Fruit fly (Drosophila melanogaster) whole organism, embryonic: Measurements from ENCODE around the gene Unc50.

Experiments
- Abd-B ChIP-seq: fragments of 200-800 bp; sonication (Bioruptor generic); optimal IDR thresholded peaks from 2 replicates; lab custom pipeline; 2018; ENCODE audit warnings: missing biosample characterization, mild to moderate bottlenecking, missing genetic modification characterization, moderate library complexity
- Antp ChIP-seq: fragments of 200-800 bp; sonication (Bioruptor generic); optimal IDR thresholded peaks from 3 replicates; lab custom pipeline; 2016; ENCODE audit warnings: missing biosample characterization, missing genetic modification characterization
- Blimp-1 ChIP-seq: fragments of 200-800 bp; sonication (Bioruptor generic); optimal IDR thresholded peaks from 3 replicates; lab custom pipeline; 2018; ENCODE audit warnings: missing biosample characterization, missing genetic modification characterization, mild to moderate bottlenecking, moderate library complexity, missing genetic modification reagents
- BtbVII ChIP-seq: fragments of 200-800 bp; sonication (Bioruptor generic); optimal IDR thresholded peaks from 3 replicates; lab custom pipeline; 2017; ENCODE audit warnings: missing biosample characterization, mild to moderate bottlenecking, missing genetic modification characterization
- Bteb2 ChIP-seq: fragments of 200-800 bp; sonication (Bioruptor generic); optimal IDR thresholded peaks from 2 replicates; lab custom pipeline; 2016; ENCODE audit warnings: missing biosample characterization, missing genetic modification characterization
- CG10321 ChIP-seq: fragments of 200-800 bp; sonication (Bioruptor generic); IDR thresholded peaks from 2 replicates; pipeline ENCODE4 v1.3.6; 2022; ENCODE audit warnings: missing biosample characterization, missing genetic modification characterization
- CG13775 ChIP-seq: fragments of 200-800 bp; sonication (Bioruptor generic); optimal IDR thresholded peaks from 3 replicates; lab custom pipeline; 2017; ENCODE audit warnings: missing biosample characterization, mild to moderate bottlenecking, missing genetic modification characterization
- CG14667 ChIP-seq: fragments of 200-800 bp; sonication (Bioruptor generic); IDR thresholded peaks from 2 replicates; pipeline ENCODE4 v1.3.6; 2022; ENCODE audit warnings: missing biosample characterization, missing genetic modification characterization
- CG1603 ChIP-seq: fragments of 200-800 bp; sonication (Bioruptor generic); optimal IDR thresholded peaks from 2 replicates; lab custom pipeline; 2019; ENCODE audit warnings: missing biosample characterization, mild to moderate bottlenecking, missing genetic modification characterization, moderate library complexity
- CG16813 ChIP-seq: fragments of 200-800 bp; sonication (Bioruptor generic); IDR thresholded peaks from 3 replicates; pipeline ENCODE4 v1.3.6; 2022; ENCODE audit warnings: missing biosample characterization, missing genetic modification characterization; ENCODE audit not compliant: partially characterized antibody
- CG17328 ChIP-seq: fragments of 200-800 bp; sonication (Bioruptor generic); IDR thresholded peaks from 2 replicates; pipeline ENCODE4 v1.3.6; 2022; ENCODE audit warnings: missing biosample characterization, missing genetic modification characterization
- CG17829 ChIP-seq: fragments of 200-800 bp; optimal IDR thresholded peaks from 2 replicates; lab custom pipeline; 2019; ENCODE audit warnings: missing biosample characterization, mild to moderate bottlenecking, missing genetic modification characterization, moderate library complexity
- CG18764 ChIP-seq: fragments of 200-800 bp; sonication (Bioruptor generic); optimal IDR thresholded peaks from 3 replicates; lab custom pipeline; 2016; ENCODE audit warnings: missing biosample characterization, missing genetic modification characterization
- CG2678 ChIP-seq: fragments of 200-800 bp; sonication (Bioruptor generic); optimal IDR thresholded peaks from 3 replicates; lab custom pipeline; 2019; ENCODE audit warnings: missing biosample characterization, mild to moderate bottlenecking, missing genetic modification characterization, moderate library complexity
- CG30403 ChIP-seq: fragments of 200-800 bp; sonication (Bioruptor generic); optimal IDR thresholded peaks from 3 replicates; lab custom pipeline; 2016; ENCODE audit warnings: missing biosample characterization, missing genetic modification characterization
- CG31224 ChIP-seq: fragments of 200-800 bp; sonication (Bioruptor generic); IDR thresholded peaks from 2 replicates; pipeline ENCODE4 v1.3.6; 2022; ENCODE audit warnings: missing biosample characterization, missing genetic modification characterization
- CG4707 ChIP-seq: fragments of 200-800 bp; sonication (Bioruptor generic); optimal IDR thresholded peaks from 2 replicates; lab custom pipeline; 2018; ENCODE audit warnings: missing biosample characterization, mild to moderate bottlenecking, missing genetic modification characterization, moderate library complexity
- CG6765 ChIP-seq: fragments of 200-800 bp; sonication (Bioruptor generic); optimal IDR thresholded peaks from 3 replicates; lab custom pipeline; 2017; ENCODE audit warnings: missing biosample characterization, mild to moderate bottlenecking, missing genetic modification characterization
- CG7556 ChIP-seq: fragments of 200-800 bp; sonication (Bioruptor generic); optimal IDR thresholded peaks from 2 replicates; lab custom pipeline; 2017; ENCODE audit warnings: missing biosample characterization, mild to moderate bottlenecking, missing genetic modification characterization
- CG8281 ChIP-seq: fragments of 200-800 bp; sonication (Bioruptor generic); optimal IDR thresholded peaks from 2 replicates; lab custom pipeline; 2018; ENCODE audit warnings: missing biosample characterization, mild to moderate bottlenecking, missing genetic modification characterization, moderate library complexity
- CG9437 ChIP-seq: fragments of 200-800 bp; sonication (Bioruptor generic); optimal IDR thresholded peaks from 2 replicates; lab custom pipeline; 2018; ENCODE audit warnings: missing biosample characterization, mild to moderate bottlenecking, missing genetic modification characterization
- CG9609 ChIP-seq: fragments of 200-800 bp; sonication (Bioruptor generic); optimal IDR thresholded peaks from 3 replicates; lab custom pipeline; 2016; ENCODE audit warnings: missing biosample characterization, missing genetic modification characterization
- CG9797 ChIP-seq: fragments of 200-800 bp; sonication (Bioruptor generic); optimal IDR thresholded peaks from 3 replicates; lab custom pipeline; 2018; ENCODE audit warnings: missing biosample characterization, mild to moderate bottlenecking, missing genetic modification characterization
- CG9932 ChIP-seq: fragments of 200-800 bp; sonication (Bioruptor generic); IDR thresholded peaks from 2 replicates; pipeline ENCODE4 v1.3.6; 2022; ENCODE audit warnings: missing biosample characterization, missing genetic modification characterization
- Chrac-16 ChIP-seq: fragments of 200-800 bp; sonication (Bioruptor generic); optimal IDR thresholded peaks from 3 replicates; lab custom pipeline; 2016; ENCODE audit warnings: missing biosample characterization, missing genetic modification characterization
- HLH54F ChIP-seq: fragments of 200-800 bp; sonication (Bioruptor generic); optimal IDR thresholded peaks from 3 replicates; lab custom pipeline; 2016; ENCODE audit warnings: missing biosample characterization, missing genetic modification characterization
- Hey ChIP-seq: fragments of 200-800 bp; sonication (Bioruptor generic); optimal IDR thresholded peaks from 3 replicates; lab custom pipeline; 2018; ENCODE audit warnings: missing biosample characterization, mild to moderate bottlenecking, missing genetic modification characterization
- Lim3 ChIP-seq: fragments of 200-800 bp; sonication (Bioruptor generic); IDR thresholded peaks from 2 replicates; pipeline ENCODE4 v1.3.6; 2022; ENCODE audit warnings: missing biosample characterization, missing genetic modification characterization
- ash1 ChIP-seq: fragments of 200-800 bp; sonication (Bioruptor generic); optimal IDR thresholded peaks from 2 replicates; lab custom pipeline; 2018; ENCODE audit warnings: missing biosample characterization, mild to moderate bottlenecking, missing genetic modification characterization
- bab2 ChIP-seq: fragments of 200-800 bp; sonication (Bioruptor generic); optimal IDR thresholded peaks from 2 replicates; lab custom pipeline; 2016; ENCODE audit warnings: missing biosample characterization, missing genetic modification characterization
- bsh ChIP-seq, 2 experiments: fragments of 200-800 bp; sonication (Bioruptor generic); optimal IDR thresholded peaks; 2 replicates each; lab custom pipeline; 2017 to 2018; ENCODE audit warnings: mild to moderate bottlenecking in 2 of 2, missing biosample characterization in 2 of 2, missing genetic modification characterization in 2 of 2, moderate library complexity in 1 of 2
- crc ChIP-seq: fragments of 200-800 bp; sonication (Bioruptor generic); optimal IDR thresholded peaks from 2 replicates; lab custom pipeline; 2016; ENCODE audit warnings: missing biosample characterization, missing genetic modification characterization
- crol ChIP-seq: fragments of 200-800 bp; sonication (Bioruptor generic); IDR thresholded peaks from 2 replicates; pipeline ENCODE4 v1.3.6; 2022; ENCODE audit warnings: missing biosample characterization, missing genetic modification characterization
- eve ChIP-seq, 2 experiments: fragments of >200 bp; optimal IDR thresholded peaks; 2 replicates each; lab custom pipeline; 2017; ENCODE audit warnings: missing biosample characterization in 2 of 2, missing genetic modification characterization in 2 of 2
- eyg ChIP-seq: fragments of 200-800 bp; sonication (Bioruptor generic); optimal IDR thresholded peaks from 3 replicates; lab custom pipeline; 2016; ENCODE audit warnings: missing biosample characterization, missing genetic modification characterization
- ftz-f1 ChIP-seq: fragments of 200-800 bp; sonication (Bioruptor generic); optimal IDR thresholded peaks from 2 replicates; lab custom pipeline; 2016; ENCODE audit warnings: missing biosample characterization, missing genetic modification characterization
- gcm ChIP-seq: fragments of 200-800 bp; sonication (Bioruptor generic); optimal IDR thresholded peaks from 2 replicates; lab custom pipeline; 2019; ENCODE audit warnings: missing biosample characterization, mild to moderate bottlenecking, missing genetic modification characterization, moderate library complexity
- gt ChIP-seq: fragments of 200-800 bp; sonication (Bioruptor generic); IDR thresholded peaks from 2 replicates; pipeline ENCODE4 v1.3.6; 2022; ENCODE audit warnings: missing biosample characterization, missing genetic modification characterization
- h ChIP-seq: fragments of >200 bp; optimal IDR thresholded peaks from 2 replicates; lab custom pipeline; 2017
- hb ChIP-seq: fragments of 200-800 bp; sonication (Bioruptor generic); IDR thresholded peaks from 3 replicates; pipeline ENCODE4 v1.3.6; 2022; ENCODE audit warnings: missing biosample characterization, missing genetic modification characterization; ENCODE audit not compliant: partially characterized antibody
- hkb ChIP-seq, 2 experiments: fragments of 200-800 bp in 1 of 2; fragments of >200 bp in 1 of 2; sonication (Bioruptor generic) in 1 of 2; IDR thresholded peaks in 1 of 2; optimal IDR thresholded peaks in 1 of 2; 2 replicates each; pipeline versions ENCODE4 v1.3.6 to Lab custom; 2017 to 2022; ENCODE audit warnings: missing biosample characterization in 1 of 2, missing genetic modification characterization in 1 of 2
- lab ChIP-seq: fragments of 200-800 bp; sonication (Bioruptor generic); optimal IDR thresholded peaks from 3 replicates; lab custom pipeline; 2017; ENCODE audit warnings: missing biosample characterization, missing genetic modification characterization, mild to moderate bottlenecking, moderate library complexity, missing genetic modification reagents
- lilli ChIP-seq: fragments of 200-800 bp; sonication (Bioruptor generic); optimal IDR thresholded peaks from 3 replicates; lab custom pipeline; 2016; ENCODE audit warnings: missing biosample characterization, missing genetic modification characterization
- lola ChIP-seq, 3 experiments: fragments of >200 bp in 2 of 3; fragments of 200-800 bp in 1 of 3; sonication (Bioruptor generic) in 1 of 3; optimal IDR thresholded peaks; 2 replicates each; lab custom pipeline; 2017 to 2019; ENCODE audit warnings: missing biosample characterization in 3 of 3, missing genetic modification characterization in 3 of 3, mild to moderate bottlenecking in 1 of 3, moderate library complexity in 1 of 3
- nmo ChIP-seq: fragments of 200-800 bp; sonication (Bioruptor generic); optimal IDR thresholded peaks from 2 replicates; lab custom pipeline; 2018; ENCODE audit warnings: missing biosample characterization, mild to moderate bottlenecking, missing genetic modification characterization, moderate library complexity
- peb ChIP-seq: fragments of 200-800 bp; sonication (Bioruptor generic); IDR thresholded peaks from 2 replicates; pipeline ENCODE4 v1.3.6; 2022; ENCODE audit warnings: missing biosample characterization, missing genetic modification characterization
- slp2 ChIP-seq: fragments of 200-800 bp; sonication (Bioruptor generic); optimal IDR thresholded peaks from 2 replicates; lab custom pipeline; 2016; ENCODE audit warnings: missing biosample characterization, missing genetic modification characterization
- tup ChIP-seq: fragments of 200-800 bp; sonication (Bioruptor generic); optimal IDR thresholded peaks from 2 replicates; lab custom pipeline; 2016; ENCODE audit warnings: missing biosample characterization, mild to moderate bottlenecking, missing genetic modification characterization, moderate library complexity
- vfl ChIP-seq: fragments of 200-800 bp; sonication (Bioruptor generic); optimal IDR thresholded peaks from 2 replicates; lab custom pipeline; 2016; ENCODE audit warnings: missing biosample characterization, missing genetic modification characterization

Gene Unc50

dm6 chr3R:8659907-8660660 is 16.3 kb downstream of the Unc50 start (continued):
- TF ChIP-seq HLH54F (GFP tag; lab: Kevin White, UChicago) = peak; percentile 12
- peak; percentile 5 for TF ChIP-seq Chrac-16 (GFP tag; lab: Kevin White, UChicago)
- no peak for TF ChIP-seq lola (GFP tag; optimal IDR thresholded peaks at IDR 0.05; lab: Kevin White, UChicago)
- peak; percentile 78 for TF ChIP-seq CG9797 (GFP tag; lab: Kevin White, UChicago)
- TF ChIP-seq CG4707 = no peak
- peak; percentile 38 for TF ChIP-seq Bteb2 (GFP tag; lab: Kevin White, UChicago)
- peak; percentile 66 for TF ChIP-seq CG9932 (GFP tag; lab: Robert Waterston, UW)
- peak; percentile 83 for TF ChIP-seq lab (GFP tag; lab: Kevin White, UChicago)
- TF ChIP-seq BtbVII (GFP tag; lab: Kevin White, UChicago) = no peak
- TF ChIP-seq lilli (GFP tag; lab: Kevin White, UChicago) = peak; percentile 47
- TF ChIP-seq slp2 (GFP tag; lab: Kevin White, UChicago) = peak; percentile 0
- TF ChIP-seq CG13775 (GFP tag; lab: Kevin White, UChicago) = peak; percentile 7
- TF ChIP-seq eve (GFP tag; optimal IDR thresholded peaks at IDR 0.05; lab: Kevin White, UChicago) = no peak
- peak; percentile 18 for TF ChIP-seq CG30403 (GFP tag; lab: Kevin White, UChicago)
- TF ChIP-seq Abd-B (GFP tag; lab: Kevin White, UChicago) = peak; percentile 17
- no peak for TF ChIP-seq peb
- no peak for TF ChIP-seq CG8281
- TF ChIP-seq CG9437 (GFP tag; lab: Kevin White, UChicago) = peak; percentile 89
- peak; percentile 60 for TF ChIP-seq CG17328
- peak; percentile 21 for TF ChIP-seq gcm (GFP tag; lab: Kevin White, UChicago)
- no peak for TF ChIP-seq vfl (GFP tag; lab: Kevin White, UChicago)
- TF ChIP-seq ftz-f1 (GFP tag; lab: Kevin White, UChicago) = peak; percentile 74
- peak; percentile 48 for TF ChIP-seq CG6765 (GFP tag; lab: Kevin White, UChicago)
- TF ChIP-seq tup (GFP tag; lab: Kevin White, UChicago) = no peak
- peak; percentile 47 for TF ChIP-seq CG31224 (GFP tag; lab: Robert Waterston, UW)
- no peak for TF ChIP-seq gt (GFP tag; lab: Robert Waterston, UW)
- TF ChIP-seq nmo (GFP tag; lab: Kevin White, UChicago) = peak; percentile 64
- TF ChIP-seq eyg (GFP tag; lab: Kevin White, UChicago) = peak; percentile 25
- peak; percentile 86 for TF ChIP-seq Blimp-1 (GFP tag; lab: Kevin White, UChicago)
- peak in 1 of 2 experiments; percentile 26 for TF ChIP-seq bsh (GFP tag; optimal IDR thresholded peaks at IDR 0.05; lab: Kevin White, UChicago)
- TF ChIP-seq Hey = peak; percentile 69
- TF ChIP-seq CG2678 (tag; lab: Kevin White, UChicago) = peak; percentile 33
- TF ChIP-seq crol (GFP tag; lab: Robert Waterston, UW) = no peak
- TF ChIP-seq bab2 (GFP tag; lab: Kevin White, UChicago) = no peak
- peak; percentile 94 for TF ChIP-seq hb (GFP tag; lab: Robert Waterston, UW)
- no peak for TF ChIP-seq crc (GFP tag; lab: Kevin White, UChicago)
- TF ChIP-seq CG1603 (tag; lab: Kevin White, UChicago) = peak; percentile 94
- no peak for TF ChIP-seq Lim3 (GFP tag; lab: Robert Waterston, UW)
- TF ChIP-seq CG17829 (tag; lab: Kevin White, UChicago) = peak; percentile 80
- peak; percentile 51 for TF ChIP-seq CG9609 (GFP tag; lab: Kevin White, UChicago)
- peak; percentile 32 for TF ChIP-seq Antp
- TF ChIP-seq hkb (optimal IDR thresholded peaks at IDR 0.05; lab: Kevin White, UChicago) = peak; percentile 27
- peak; percentile 38; the same call in 1 of the 2 replicates for TF ChIP-seq hkb (GFP tag; IDR thresholded peaks at IDR 0.05; lab: Robert Waterston, UW)
- TF ChIP-seq CG18764 (GFP tag; lab: Kevin White, UChicago) = peak; percentile 16
- TF ChIP-seq CG10321 (GFP tag; lab: Robert Waterston, UW) = peak; percentile 42; the same call in 1 of the 2 replicates
- no peak for TF ChIP-seq h
- TF ChIP-seq CG14667 (GFP tag; lab: Robert Waterston, UW) = no peak
- no peak for TF ChIP-seq ash1
- TF ChIP-seq CG7556 = no peak
- TF ChIP-seq CG16813 (GFP tag; lab: Robert Waterston, UW) = peak; percentile 92
